Worm (Caenorhabditis elegans): ENCODE data around the gene Y82E9BR.5.
A peak's percentile ranks its signal among the peaks of the same experiment; 100 is the strongest.

Gene Y82E9BR.5

ce11 chrIII:1419700-1420356, 35.7 kb downstream of the Y82E9BR.5 start (continued):
- TF ChIP-seq Y53G8AR.9 (GFP tag; conservative IDR thresholded peaks at IDR 0.05) (peak; percentile 98), nhr-80 (tag; optimal IDR thresholded peaks at IDR 0.05) (peak; percentile 12), F52B5.7 (tag; optimal IDR thresholded peaks at IDR 0.05) (peak; percentile 87), F55B11.4 (tag; optimal IDR thresholded peaks at IDR 0.05; ENCODE audit: borderline replicate concordance, insufficient read depth) (no peak), ztf-22 (GFP tag; optimal IDR thresholded peaks at IDR 0.05) (peak; percentile 81), dpl-1 (GFP tag; optimal IDR thresholded peaks at IDR 0.05) (no peak), ztf-25 (GFP tag; IDR thresholded peaks at IDR 0.05) (no peak), akir-1 (GFP tag; optimal IDR thresholded peaks at IDR 0.05) (no peak), lsy-27 (tag; optimal IDR thresholded peaks at IDR 0.05; ENCODE audit: borderline replicate concordance, insufficient read depth) (no peak), T07F8.4 (tag; optimal IDR thresholded peaks at IDR 0.05) (no peak), madf-3 (GFP tag; IDR thresholded peaks at IDR 0.05) (peak; percentile 94), nfya-1 (tag; optimal IDR thresholded peaks at IDR 0.05; ENCODE audit: borderline replicate concordance, insufficient read depth) (no peak), attf-3 (GFP tag; conservative IDR thresholded peaks at IDR 0.05) (no peak), ccch-3 (GFP tag; optimal IDR thresholded peaks at IDR 0.05) (no peak), ama-1 (optimal IDR thresholded peaks at IDR 0.05) (peak; percentile 92), ama-1 (GFP tag; optimal IDR thresholded peaks at IDR 0.05) (peak in 1 of 2 experiments; percentile 94)

- TF ChIP-seq D2030.7 (GFP tag; IDR thresholded peaks at IDR 0.05) (peak; percentile 53), madf-6 (GFP tag; IDR thresholded peaks at IDR 0.05) (peak; percentile 43), dpl-1 (GFP tag; optimal IDR thresholded peaks at IDR 0.05) (peak; percentile 41), efl-1 (GFP tag; optimal IDR thresholded peaks at IDR 0.05) (peak; percentile 55), F33H1.4 (GFP tag; IDR thresholded peaks at IDR 0.05) (peak; percentile 39)
These were observed 36.2 kb downstream of the Y82E9BR.5 start for ce11 chrIII:1420357-1420814.

ce11 chrIII:1421436-1421835, 37.3 kb downstream of the Y82E9BR.5 start:
- TF ChIP-seq snpc-1.3 (tag; optimal IDR thresholded peaks at IDR 0.05; ENCODE audit: insufficient read depth) (no peak), zfh-2 (GFP tag; conservative IDR thresholded peaks at IDR 0.05) (peak; percentile 60; the same call in 1 of the 2 replicates)

- TF ChIP-seq K12H6.12 (tag; optimal IDR thresholded peaks at IDR 0.05): peak; percentile 58
- TF ChIP-seq mel-28 (tag; optimal IDR thresholded peaks at IDR 0.05; ENCODE audit: borderline replicate concordance): peak; percentile 36
- TF ChIP-seq hmg-20 (GFP tag; IDR thresholded peaks at IDR 0.05): peak; percentile 73; the same call in 1 of the 2 replicates
- TF ChIP-seq rcor-1 (GFP tag; IDR thresholded peaks at IDR 0.05): peak; percentile 67
- TF ChIP-seq F22D6.2 (tag; optimal IDR thresholded peaks at IDR 0.05): no peak
- TF ChIP-seq dpl-1 (GFP tag; optimal IDR thresholded peaks at IDR 0.05): peak; percentile 38
- TF ChIP-seq egl-44 (GFP tag; IDR thresholded peaks at IDR 0.05): peak; percentile 80; the same call in 1 of the 2 replicates
- peak; percentile 31 for TF ChIP-seq nhr-27 (tag; optimal IDR thresholded peaks at IDR 0.05)
- peak; percentile 67 for TF ChIP-seq ztf-26 (tag; optimal IDR thresholded peaks at IDR 0.05)
- TF ChIP-seq mcd-1 (GFP tag; IDR thresholded peaks at IDR 0.05): peak; percentile 84
- peak; percentile 46; the same call in 1 of the 2 replicates for TF ChIP-seq B0336.3 (GFP tag; IDR thresholded peaks at IDR 0.05)
- no peak for TF ChIP-seq C17E4.6 (GFP tag; IDR thresholded peaks at IDR 0.05)
- peak; percentile 22 for TF ChIP-seq F49E8.2 (tag; optimal IDR thresholded peaks at IDR 0.05; ENCODE audit: insufficient read depth)
- no peak for TF ChIP-seq nfya-1 (tag; optimal IDR thresholded peaks at IDR 0.05; ENCODE audit: borderline replicate concordance, insufficient read depth)
- TF ChIP-seq K11D2.4 (GFP tag; IDR thresholded peaks at IDR 0.05): peak; percentile 67
- TF ChIP-seq Y79H2A.3 (GFP tag; conservative IDR thresholded peaks at IDR 0.05): no peak
- TF ChIP-seq Y67H2A.10 (GFP tag; conservative IDR thresholded peaks at IDR 0.05): no peak
- peak; percentile 13 for TF ChIP-seq F57C9.4 (tag; optimal IDR thresholded peaks at IDR 0.05)
- TF ChIP-seq attf-3 (GFP tag; conservative IDR thresholded peaks at IDR 0.05): peak; percentile 36; the same call in 1 of the 2 replicates
- TF ChIP-seq somi-1 (GFP tag; optimal IDR thresholded peaks at IDR 0.05): no peak
- peak; percentile 84 for TF ChIP-seq nfyb-1 (GFP tag; IDR thresholded peaks at IDR 0.05)
- TF ChIP-seq lin-26 (GFP tag; IDR thresholded peaks at IDR 0.05): peak; percentile 87
- peak; percentile 78 for TF ChIP-seq lin-54 (GFP tag; optimal IDR thresholded peaks at IDR 0.05)
These were observed 40.1 kb downstream of the Y82E9BR.5 start for ce11 chrIII:1424305-1424704.

All from whole organism, young adult.